Worm (Caenorhabditis elegans) whole organism, L2 larva: Measurements from ENCODE around the gene Y37D8A.8.

Experiments used
- C34F6.9 ChIP-seq: fragments of 150-350 bp; optimal IDR thresholded peaks from 2 replicates; lab custom pipeline; 2014; ENCODE audit warnings: missing biosample characterization, missing genetic modification characterization
- F13H6.1 ChIP-seq: sonication (generic microtip); optimal IDR thresholded peaks from 2 replicates; lab custom pipeline; 2016; ENCODE audit warnings: missing genetic modification characterization, missing compliant biosample characterization
- R02D3.7 ChIP-seq: fragments of 150-350 bp; optimal IDR thresholded peaks from 2 replicates; lab custom pipeline; 2014; ENCODE audit warnings: missing biosample characterization, missing genetic modification characterization
- ZK546.5 ChIP-seq: sonication (generic microtip); optimal IDR thresholded peaks from 2 replicates; lab custom pipeline; 2017; ENCODE audit warnings: missing biosample characterization, missing genetic modification characterization
- alr-1 ChIP-seq: fragments of 150-350 bp; optimal IDR thresholded peaks from 2 replicates; lab custom pipeline; 2014; ENCODE audit warnings: missing biosample characterization, missing genetic modification characterization
- aly-2 ChIP-seq: fragments of 150-350 bp; optimal IDR thresholded peaks from 2 replicates; lab custom pipeline; 2014; ENCODE audit warnings: missing biosample characterization, missing genetic modification characterization
- ama-1 ChIP-seq: fragments of 150-350 bp; optimal IDR thresholded peaks from 2 replicates; lab custom pipeline; 2018; ENCODE audit warnings: inconsistent platforms
- ceh-16 ChIP-seq: fragments of 150-350 bp; optimal IDR thresholded peaks from 2 replicates; lab custom pipeline; 2014; ENCODE audit warnings: missing biosample characterization, missing genetic modification characterization
- ceh-82 ChIP-seq: fragments of 150-350 bp; optimal IDR thresholded peaks from 2 replicates; lab custom pipeline; 2014; ENCODE audit warnings: missing biosample characterization, missing genetic modification characterization
- crh-2 ChIP-seq: sonication (generic microtip); optimal IDR thresholded peaks from 2 replicates; lab custom pipeline; 2017; ENCODE audit warnings: missing biosample characterization, missing genetic modification characterization
- dmd-4 ChIP-seq: sonication (generic microtip); optimal IDR thresholded peaks from 2 replicates; lab custom pipeline; 2017; ENCODE audit warnings: missing biosample characterization, missing genetic modification characterization
- egl-27 ChIP-seq: sonication (generic microtip); optimal IDR thresholded peaks from 3 replicates; lab custom pipeline; 2017; ENCODE audit warnings: missing biosample characterization, missing genetic modification reagents, missing genetic modification characterization
- elt-1 ChIP-seq: fragments of 150-350 bp; optimal IDR thresholded peaks from 2 replicates; lab custom pipeline; 2014; ENCODE audit warnings: missing biosample characterization, missing genetic modification characterization
- elt-3 ChIP-seq: sonication (generic microtip); optimal IDR thresholded peaks from 2 replicates; lab custom pipeline; 2017; ENCODE audit warnings: missing biosample characterization, missing genetic modification characterization
- fos-1 ChIP-seq: fragments of 150-350 bp; optimal IDR thresholded peaks from 2 replicates; lab custom pipeline; 2014; ENCODE audit warnings: missing biosample characterization, missing genetic modification characterization
- gmeb-1 ChIP-seq: fragments of 150-350 bp; optimal IDR thresholded peaks from 2 replicates; lab custom pipeline; 2014; ENCODE audit warnings: missing biosample characterization, missing genetic modification characterization
- lin-11 ChIP-seq: fragments of 150-350 bp; sonication (generic microtip); optimal IDR thresholded peaks from 2 replicates; lab custom pipeline; 2014; ENCODE audit warnings: missing biosample characterization, missing genetic modification characterization, inconsistent platforms, mixed read lengths
- lsy-2 ChIP-seq, 2 experiments: fragments of 150-350 bp in 1 of 2; sonication (generic microtip) in 1 of 2; optimal IDR thresholded peaks; 2 replicates each; lab custom pipeline; 2014 to 2017; ENCODE audit warnings: missing biosample characterization in 2 of 2, missing genetic modification characterization in 2 of 2
- mbf-1 ChIP-seq: sonication (generic microtip); optimal IDR thresholded peaks from 2 replicates; lab custom pipeline; 2017; ENCODE audit warnings: missing biosample characterization, missing genetic modification characterization
- mdl-1 ChIP-seq, 2 experiments: fragments of 150-350 bp in 1 of 2; sonication (generic microtip) in 1 of 2; optimal IDR thresholded peaks; 2 replicates each; lab custom pipeline; 2017; ENCODE audit warnings: missing biosample characterization in 2 of 2, missing genetic modification characterization in 2 of 2
- nhr-10 ChIP-seq: sonication (generic microtip); optimal IDR thresholded peaks from 2 replicates; lab custom pipeline; 2017; ENCODE audit warnings: missing biosample characterization, missing genetic modification characterization
- nhr-11 ChIP-seq: fragments of 150-350 bp; optimal IDR thresholded peaks from 2 replicates; lab custom pipeline; 2014; ENCODE audit warnings: missing biosample characterization, missing genetic modification characterization
- nhr-12 ChIP-seq: fragments of 150-350 bp; optimal IDR thresholded peaks from 2 replicates; lab custom pipeline; 2014; ENCODE audit warnings: missing biosample characterization, missing genetic modification characterization
- nhr-129 ChIP-seq: fragments of 150-350 bp; optimal IDR thresholded peaks from 2 replicates; lab custom pipeline; 2014; ENCODE audit warnings: missing biosample characterization, missing genetic modification characterization
- nhr-21 ChIP-seq: fragments of 150-350 bp; optimal IDR thresholded peaks from 2 replicates; lab custom pipeline; 2014; ENCODE audit warnings: missing biosample characterization, missing genetic modification characterization
- nhr-23 ChIP-seq: fragments of 150-350 bp; optimal IDR thresholded peaks from 2 replicates; lab custom pipeline; 2014; ENCODE audit warnings: missing biosample characterization, missing genetic modification reagents, missing genetic modification characterization
- nhr-25 ChIP-seq: fragments of 150-350 bp; sonication (generic microtip); optimal IDR thresholded peaks from 3 replicates; lab custom pipeline; 2014; ENCODE audit warnings: missing biosample characterization, missing genetic modification characterization
- nhr-6 ChIP-seq: fragments of 150-350 bp; optimal IDR thresholded peaks from 2 replicates; lab custom pipeline; 2014; ENCODE audit warnings: missing biosample characterization, missing genetic modification characterization
- peb-1 ChIP-seq: fragments of 150-350 bp; optimal IDR thresholded peaks from 2 replicates; lab custom pipeline; 2014; ENCODE audit warnings: missing biosample characterization, missing genetic modification characterization
- sem-4 ChIP-seq: fragments of 150-350 bp; optimal IDR thresholded peaks from 2 replicates; lab custom pipeline; 2014; ENCODE audit warnings: missing biosample characterization, missing genetic modification reagents, missing genetic modification characterization
- skn-1 ChIP-seq: sonication (generic microtip); optimal IDR thresholded peaks from 2 replicates; lab custom pipeline; 2017; ENCODE audit warnings: missing biosample characterization, missing genetic modification characterization
- sma-3 ChIP-seq: sonication (generic microtip); optimal IDR thresholded peaks from 2 replicates; lab custom pipeline; 2016; ENCODE audit warnings: missing genetic modification reagents, missing genetic modification characterization, missing compliant biosample characterization
- sma-9 ChIP-seq, 2 experiments: fragments of 150-350 bp in 1 of 2; sonication (generic microtip) in 1 of 2; optimal IDR thresholded peaks; 2 replicates each; lab custom pipeline; 2014 to 2016; ENCODE audit warnings: missing genetic modification characterization in 2 of 2, mild to moderate bottlenecking in 1 of 2, missing biosample characterization in 1 of 2, missing compliant biosample characterization in 1 of 2, missing genetic modification reagents in 1 of 2, moderate library complexity in 1 of 2
- unc-39 ChIP-seq: fragments of 150-350 bp; optimal IDR thresholded peaks from 2 replicates; lab custom pipeline; 2014; ENCODE audit warnings: missing biosample characterization, missing genetic modification characterization
- unc-55 ChIP-seq: fragments of 150-350 bp; sonication (generic microtip); optimal IDR thresholded peaks from 3 replicates; lab custom pipeline; 2014; ENCODE audit warnings: missing biosample characterization, missing genetic modification reagents, missing genetic modification characterization
- unc-62 ChIP-seq: fragments of 150-350 bp; optimal IDR thresholded peaks from 2 replicates; lab custom pipeline; 2014; ENCODE audit warnings: missing biosample characterization, missing genetic modification reagents, missing genetic modification characterization
- zag-1 ChIP-seq: fragments of 150-350 bp; optimal IDR thresholded peaks from 2 replicates; lab custom pipeline; 2014; ENCODE audit warnings: missing biosample characterization, missing genetic modification characterization
- ztf-1 ChIP-seq: fragments of 200-800 bp; sonication (Bioruptor generic); conservative IDR thresholded peaks from 2 replicates; pipeline ENCODE4 v1.3.6; 2022; ENCODE audit warnings: missing genetic modification characterization, missing compliant biosample characterization

Gene Y37D8A.8

DNA sequence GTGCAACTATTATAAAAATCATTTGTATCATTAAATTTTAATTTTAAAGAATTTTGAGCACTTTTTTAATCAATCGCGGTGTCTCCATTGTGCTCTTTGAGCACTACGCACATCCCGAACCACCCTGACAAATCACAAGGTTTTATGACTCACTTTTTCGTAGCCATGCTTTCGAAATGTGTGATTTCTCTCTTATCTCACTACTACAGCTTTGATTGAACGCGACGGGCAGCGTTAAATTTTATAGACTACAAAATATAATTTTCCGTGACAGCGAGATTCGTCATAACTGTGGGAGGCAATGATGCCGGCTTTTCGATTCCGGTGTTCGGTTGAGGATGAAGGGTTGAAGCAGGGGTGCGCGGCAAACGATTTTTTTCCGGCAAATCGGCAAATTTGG is 15.1 kb upstream of the Y37D8A.8 start:
- TF ChIP-seq dmd-4 (no peak), fos-1 (tag; lab: Kevin White, UChicago) (peak; percentile 68), sma-9 (GFP tag; optimal IDR thresholded peaks at IDR 0.05; lab: Kevin White, UChicago) (peak; percentile 43), sma-9 (tag; optimal IDR thresholded peaks at IDR 0.05; lab: Kevin White, UChicago) (no peak)

DNA sequence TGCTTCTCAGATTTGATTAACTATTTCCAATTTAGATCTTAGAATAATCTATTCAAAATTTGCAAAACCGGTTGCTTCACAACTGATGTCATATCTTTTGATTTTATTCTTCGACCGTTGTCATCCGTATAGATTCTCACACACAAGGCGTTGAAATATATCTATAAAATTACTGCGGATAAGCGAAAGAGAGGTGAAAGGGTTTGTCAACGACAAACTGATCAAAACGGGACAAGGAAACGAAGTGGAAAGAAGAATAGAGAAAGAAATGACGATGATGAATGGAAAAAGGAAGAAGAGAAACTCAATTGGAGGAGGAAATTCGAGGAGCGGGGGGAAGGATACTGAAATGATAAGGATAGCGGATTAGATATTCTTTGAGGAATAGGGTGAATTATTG is 13.7 kb upstream of the Y37D8A.8 start:
- no peak for TF ChIP-seq nhr-25 (tag; lab: Kevin White, UChicago)
- no peak for TF ChIP-seq elt-1 (tag; lab: Kevin White, UChicago)
- no peak for TF ChIP-seq elt-3 (tag; lab: Kevin White, UChicago)
- no peak for TF ChIP-seq peb-1
- TF ChIP-seq nhr-10 (tag; lab: Kevin White, UChicago) = no peak
- no peak for TF ChIP-seq nhr-23 (tag; lab: Kevin White, UChicago)
- no peak for TF ChIP-seq zag-1 (tag; lab: Kevin White, UChicago)
- TF ChIP-seq gmeb-1 (tag; lab: Kevin White, UChicago) = no peak
- TF ChIP-seq nhr-129 = no peak
- peak; percentile 54 for TF ChIP-seq fos-1 (tag; lab: Kevin White, UChicago)
- no peak for TF ChIP-seq aly-2 (tag; lab: Kevin White, UChicago)
- no peak for TF ChIP-seq F13H6.1 (tag; lab: Kevin White, UChicago)
- TF ChIP-seq unc-39 (tag; lab: Kevin White, UChicago) = no peak
- TF ChIP-seq mdl-1 (tag; optimal IDR thresholded peaks at IDR 0.05; lab: Kevin White, UChicago) = no peak
- TF ChIP-seq R02D3.7 (tag; lab: Kevin White, UChicago) = no peak
- TF ChIP-seq crh-2 (tag; lab: Kevin White, UChicago) = no peak
- no peak for TF ChIP-seq lin-11
- TF ChIP-seq dmd-4 = no peak
- no peak for TF ChIP-seq lsy-2 (tag; optimal IDR thresholded peaks at IDR 0.05; lab: Kevin White, UChicago)
- no peak for TF ChIP-seq ceh-16 (tag; lab: Kevin White, UChicago)
- no peak for TF ChIP-seq unc-62 (GFP tag; lab: Kevin White, UChicago)
- TF ChIP-seq ceh-82 (tag; lab: Kevin White, UChicago) = no peak
- TF ChIP-seq skn-1 (tag; lab: Kevin White, UChicago) = no peak
- no peak for TF ChIP-seq C34F6.9 (tag; lab: Kevin White, UChicago)
- peak; percentile 8 for TF ChIP-seq sma-9 (GFP tag; optimal IDR thresholded peaks at IDR 0.05; lab: Kevin White, UChicago)
- no peak for TF ChIP-seq sma-9 (tag; optimal IDR thresholded peaks at IDR 0.05; lab: Kevin White, UChicago)
- TF ChIP-seq unc-55 = no peak
- peak; percentile 7 for TF ChIP-seq sma-3 (GFP tag; lab: Kevin White, UChicago)
- no peak for TF ChIP-seq nhr-12 (tag; lab: Kevin White, UChicago)
- TF ChIP-seq mbf-1 = no peak
- TF ChIP-seq alr-1 = no peak
- peak; percentile 29 for TF ChIP-seq nhr-21 (tag; lab: Kevin White, UChicago)
- TF ChIP-seq egl-27 (tag; lab: Kevin White, UChicago) = peak; percentile 2
- TF ChIP-seq ama-1 (lab: Kevin White, UChicago) = no peak
- TF ChIP-seq, all 48 proteins: peak for 5

DNA sequence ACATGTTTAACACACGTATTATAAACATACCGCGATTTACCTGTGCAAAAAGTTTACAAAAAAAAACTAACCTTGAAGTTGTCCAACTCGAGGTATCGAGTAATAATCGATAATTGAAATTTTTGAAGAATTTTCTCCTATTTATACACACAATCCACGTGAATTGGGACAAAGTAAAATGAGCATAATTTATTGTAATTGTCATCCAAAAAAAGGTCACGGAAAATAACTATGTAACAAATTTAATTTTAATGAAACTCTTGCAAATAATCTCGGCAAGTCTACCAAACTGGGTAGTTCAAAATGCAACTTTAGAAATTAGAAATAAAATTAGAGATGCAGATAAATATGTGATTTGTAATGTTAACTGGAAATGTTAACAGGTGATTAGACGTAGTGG is 9.4 kb upstream of the Y37D8A.8 start, which contains the start of gene Y37D8A.5:
Gene Y37D8A.5, minus strand, starts transcription at position 101 of the 400 bp plus-strand sequence.
- no peak for TF ChIP-seq dmd-4
- no peak for TF ChIP-seq skn-1 (tag; lab: Kevin White, UChicago)
- TF ChIP-seq sem-4 (tag; lab: Kevin White, UChicago) = no peak
- TF ChIP-seq nhr-11 (tag; lab: Kevin White, UChicago) = no peak
- no peak for TF ChIP-seq elt-3 (tag; lab: Kevin White, UChicago)
- TF ChIP-seq ama-1 (lab: Kevin White, UChicago) = no peak
- TF ChIP-seq ZK546.5 (tag; lab: Kevin White, UChicago) = no peak
- TF ChIP-seq gmeb-1 (tag; lab: Kevin White, UChicago) = no peak
- TF ChIP-seq elt-1 (tag; lab: Kevin White, UChicago) = no peak
- no peak for TF ChIP-seq nhr-21 (tag; lab: Kevin White, UChicago)
- TF ChIP-seq nhr-6 (tag; lab: Kevin White, UChicago) = no peak
- no peak for TF ChIP-seq unc-55

DNA sequence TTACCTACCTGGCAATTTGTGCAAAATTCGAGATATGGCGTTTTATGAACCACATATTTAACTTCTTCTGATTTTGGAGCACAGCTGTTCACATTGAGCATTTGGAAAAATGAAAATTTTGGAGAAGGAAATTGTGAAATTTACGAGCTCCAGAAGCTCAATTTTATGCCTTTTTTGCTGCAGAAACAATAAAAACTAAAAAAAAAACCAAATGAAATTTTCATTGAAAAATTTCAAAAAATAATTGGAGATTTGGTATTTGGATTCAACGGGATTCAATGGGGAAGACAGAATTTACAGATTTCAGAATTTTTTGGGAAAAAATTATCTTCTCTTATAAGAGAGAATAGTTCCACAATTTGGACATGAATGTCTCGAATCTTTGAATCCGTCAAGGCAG is 8.1 kb upstream of the Y37D8A.8 start, which contains the start of gene Y37D8A.26:
Gene Y37D8A.26, minus strand, starts transcription at position 101 of the 400 bp plus-strand sequence.
- TF ChIP-seq ztf-1 = no peak
- no peak for TF ChIP-seq ama-1 (lab: Kevin White, UChicago)
- no peak for TF ChIP-seq C34F6.9 (tag; lab: Kevin White, UChicago)
- TF ChIP-seq, all 48 proteins: peak for 0
